Worm (Caenorhabditis elegans) whole organism, L4 larva: ENCODE results near the gene lit-1.

Experiments used
- ama-1 ChIP-seq: fragments of 150-350 bp; optimal IDR thresholded peaks from 2 replicates; lab custom pipeline; 2014; ENCODE audit warnings: inconsistent platforms, mixed read lengths
- mxl-3 ChIP-seq: fragments of 200-800 bp; sonication (Bioruptor generic); optimal IDR thresholded peaks from 2 replicates; lab custom pipeline; 2018; ENCODE audit warnings: mild to moderate bottlenecking, missing genetic modification characterization, missing compliant biosample characterization
- nhr-237 ChIP-seq: sonication (generic microtip); optimal IDR thresholded peaks from 2 replicates; lab custom pipeline; 2017; ENCODE audit warnings: missing biosample characterization, missing genetic modification characterization
- nhr-25 ChIP-seq: sonication (generic microtip); optimal IDR thresholded peaks from 2 replicates; lab custom pipeline; 2017; ENCODE audit warnings: missing genetic modification characterization, mild to moderate bottlenecking, missing compliant biosample characterization, antibody characterized with exemption, moderate library complexity, borderline replicate concordance; ENCODE audit not compliant: insufficient read depth
- skn-1 ChIP-seq: fragments of 150-350 bp; optimal IDR thresholded peaks from 2 replicates; lab custom pipeline; 2014; ENCODE audit warnings: missing biosample characterization, missing genetic modification characterization
- unc-130 ChIP-seq: sonication (generic microtip); optimal IDR thresholded peaks from 2 replicates; lab custom pipeline; 2016; ENCODE audit warnings: missing genetic modification reagents, missing genetic modification characterization, missing compliant biosample characterization

ce11 chrIII:13660123-13660522, 41.7 kb upstream of the lit-1 start:
- TF ChIP-seq nhr-25 (tag; lab: Kevin White, UChicago) (no peak), mxl-3 (no peak), nhr-237 (tag; lab: Kevin White, UChicago) (no peak), skn-1 (tag; lab: Kevin White, UChicago) (no peak), unc-130 (GFP tag; lab: Kevin White, UChicago) (no peak), ama-1 (lab: Kevin White, UChicago) (no peak)
